Worm (Caenorhabditis elegans): ENCODE data around the gene unc-44.

unc-44 gene

DNA sequence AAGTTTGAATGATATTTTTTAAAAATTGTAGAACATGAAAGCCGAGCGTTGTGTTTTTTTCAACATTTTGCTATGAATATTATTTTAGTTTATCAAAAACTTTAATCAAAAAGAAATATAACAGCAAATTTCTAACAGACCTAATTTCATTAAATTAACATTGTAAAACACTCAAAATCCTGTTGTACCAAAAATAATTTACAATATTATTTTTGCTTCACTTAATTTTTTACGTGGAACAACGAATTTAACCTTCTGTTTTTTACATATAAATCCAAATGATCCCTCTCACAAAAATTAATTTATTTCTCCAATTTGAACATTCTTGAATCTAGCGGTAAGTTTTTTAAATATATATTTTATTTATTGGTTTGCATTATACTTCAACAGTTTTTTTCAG lies 41.3 kb upstream of the unc-44 start, which contains the start of gene H32C10.1:
Gene H32C10.1, plus strand, starts transcription at position 301 of the 400 bp plus-strand sequence.
- no peak for TF ChIP-seq mml-1 (tag; optimal IDR thresholded peaks at IDR 0.05)
- no peak for TF ChIP-seq nhr-237 (tag; optimal IDR thresholded peaks at IDR 0.05)
- no peak for TF ChIP-seq mdl-1 (tag; optimal IDR thresholded peaks at IDR 0.05)

- TF ChIP-seq unc-39 (tag; optimal IDR thresholded peaks at IDR 0.05) = no peak
- no peak for TF ChIP-seq mml-1 (tag; optimal IDR thresholded peaks at IDR 0.05)
- no peak for TF ChIP-seq ztf-11 (tag; optimal IDR thresholded peaks at IDR 0.05)
- no peak for TF ChIP-seq ZK546.5 (tag; optimal IDR thresholded peaks at IDR 0.05)
- TF ChIP-seq nhr-237 (tag; optimal IDR thresholded peaks at IDR 0.05) = no peak
- TF ChIP-seq egl-5 (tag; optimal IDR thresholded peaks at IDR 0.05) = no peak
- no peak for TF ChIP-seq zag-1 (tag; optimal IDR thresholded peaks at IDR 0.05)
- no peak for TF ChIP-seq elt-1 (tag; optimal IDR thresholded peaks at IDR 0.05)
- TF ChIP-seq nhr-11 (tag; optimal IDR thresholded peaks at IDR 0.05) = no peak
- TF ChIP-seq aly-2 (tag; optimal IDR thresholded peaks at IDR 0.05) = no peak
- TF ChIP-seq mdl-1 (tag; optimal IDR thresholded peaks at IDR 0.05) = no peak
- no peak for TF ChIP-seq fos-1 (tag; optimal IDR thresholded peaks at IDR 0.05)
- no peak for TF ChIP-seq nhr-67 (tag; optimal IDR thresholded peaks at IDR 0.05)
Observed at ce11 chrIV:5937106-5937505, 38.3 kb upstream of the unc-44 start.

DNA sequence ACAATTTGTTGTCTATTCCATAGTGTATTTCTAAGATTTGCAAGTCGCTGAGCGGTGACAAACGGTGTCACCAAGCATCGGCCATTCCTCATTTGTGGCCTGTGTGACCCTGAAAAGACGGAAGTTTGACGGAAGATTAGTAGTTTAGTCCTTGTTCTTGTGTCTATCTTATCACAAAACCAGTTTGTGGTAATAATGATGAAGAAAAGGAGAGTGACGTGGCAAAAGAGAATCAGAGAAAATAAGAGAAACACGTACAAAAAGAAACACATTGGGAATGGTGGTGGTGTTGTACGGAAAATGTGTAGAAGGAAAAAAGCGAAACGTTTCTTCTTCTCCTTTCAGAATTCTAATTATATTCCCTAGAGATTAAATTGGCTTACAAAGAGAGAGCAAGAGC lies 36.2 kb upstream of the unc-44 start, which contains the start of gene mcu-1:
Gene mcu-1, minus strand, starts transcription at position 109 of the 400 bp plus-strand sequence.
- TF ChIP-seq nhr-25 (tag; optimal IDR thresholded peaks at IDR 0.05) = peak; percentile 86
- TF ChIP-seq lin-15B (tag; optimal IDR thresholded peaks at IDR 0.05) = no peak
- TF ChIP-seq jun-1 (tag; optimal IDR thresholded peaks at IDR 0.05) = peak; percentile 41
- peak; percentile 96 for TF ChIP-seq nhr-23 (tag; optimal IDR thresholded peaks at IDR 0.05)
- peak; percentile 10 for TF ChIP-seq hmg-11 (tag; optimal IDR thresholded peaks at IDR 0.05)
- TF ChIP-seq elt-2 (tag; optimal IDR thresholded peaks at IDR 0.05) = peak; percentile 16
- TF ChIP-seq pha-4 (tag; optimal IDR thresholded peaks at IDR 0.05) = no peak
- TF ChIP-seq zag-1 (tag; optimal IDR thresholded peaks at IDR 0.05) = no peak
- TF ChIP-seq ceh-28 (tag; optimal IDR thresholded peaks at IDR 0.05) = peak; percentile 55
- TF ChIP-seq elt-3 (tag; optimal IDR thresholded peaks at IDR 0.05) = peak in 1 of 3 experiments; percentile 52
- peak; percentile 69 for TF ChIP-seq nhr-43 (tag; optimal IDR thresholded peaks at IDR 0.05; ENCODE audit: poor library complexity, severe bottlenecking)

DNA sequence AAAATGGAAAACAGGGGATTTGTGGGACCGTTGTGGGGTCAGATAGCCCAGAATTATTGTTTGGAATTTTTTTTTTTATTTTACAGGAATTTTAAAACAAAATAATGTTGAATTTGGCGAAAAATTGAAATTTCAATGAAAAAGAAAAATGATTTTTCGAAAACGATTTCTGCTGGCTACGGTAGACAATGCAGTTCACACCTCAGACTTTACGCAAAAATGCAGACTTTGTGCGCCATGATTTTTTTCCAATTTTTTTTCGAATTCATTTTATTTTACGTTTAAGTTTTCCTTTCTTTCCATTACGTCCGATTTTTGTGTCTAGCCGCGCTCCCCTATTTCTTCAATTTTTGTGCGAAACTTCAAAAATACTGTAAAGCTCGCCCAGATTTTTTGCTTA lies 35.4 kb upstream of the unc-44 start:
- no peak for TF ChIP-seq nhr-67 (tag; optimal IDR thresholded peaks at IDR 0.05)
- TF ChIP-seq aly-2 (tag; optimal IDR thresholded peaks at IDR 0.05) = no peak
- TF ChIP-seq nhr-12 (tag; optimal IDR thresholded peaks at IDR 0.05) = no peak
- no peak for TF ChIP-seq nhr-77 (tag; optimal IDR thresholded peaks at IDR 0.05)
- TF ChIP-seq egl-5 (tag; optimal IDR thresholded peaks at IDR 0.05) = no peak

DNA sequence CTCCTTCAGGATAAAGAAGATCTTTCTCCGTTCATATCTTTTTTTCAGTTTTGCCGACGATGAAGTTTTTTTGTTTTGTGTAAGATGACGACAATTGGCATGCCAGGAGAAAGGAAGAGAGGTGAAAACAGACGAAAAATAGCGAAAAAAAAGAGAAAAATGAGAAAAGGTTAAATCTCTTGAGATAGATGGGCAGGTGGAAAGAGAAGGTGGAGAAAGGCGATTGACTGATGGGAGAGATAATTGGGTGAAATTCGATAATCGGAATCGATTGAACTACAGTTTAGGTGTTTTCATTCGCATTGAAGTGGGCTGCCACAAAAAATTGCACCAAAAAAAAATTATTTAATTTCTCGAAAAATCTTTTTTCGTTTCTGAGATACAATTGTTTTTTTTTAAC lies 34.7 kb upstream of the unc-44 start:
- TF ChIP-seq ztf-11 (tag; optimal IDR thresholded peaks at IDR 0.05) = no peak
- no peak for TF ChIP-seq mdl-1 (tag; optimal IDR thresholded peaks at IDR 0.05)
- no peak for TF ChIP-seq ceh-9 (tag; optimal IDR thresholded peaks at IDR 0.05)
- TF ChIP-seq lin-15B (tag; optimal IDR thresholded peaks at IDR 0.05) = peak; percentile 22
- TF ChIP-seq ceh-28 (tag; optimal IDR thresholded peaks at IDR 0.05) = peak; percentile 21
- peak; percentile 17 for TF ChIP-seq nhr-23 (tag; optimal IDR thresholded peaks at IDR 0.05)
- TF ChIP-seq nfya-1 (tag; optimal IDR thresholded peaks at IDR 0.05; ENCODE audit: insufficient read depth) = no peak

ce11 chrIV:5941236-5941976 lies 34.0 kb upstream of the unc-44 start, which contains the start of gene pfkb-1.2:
TSS of gene pfkb-1.2 (plus strand) at chrIV:5941926.
- TF ChIP-seq unc-39 (tag; optimal IDR thresholded peaks at IDR 0.05) (no peak), egl-5 (tag; optimal IDR thresholded peaks at IDR 0.05) (peak; percentile 32), hmg-11 (tag; optimal IDR thresholded peaks at IDR 0.05) (no peak), daf-12 (tag; optimal IDR thresholded peaks at IDR 0.05) (no peak), pha-4 (tag; optimal IDR thresholded peaks at IDR 0.05) (peak; percentile 6), nhr-43 (tag; optimal IDR thresholded peaks at IDR 0.05; ENCODE audit: poor library complexity, severe bottlenecking) (no peak), nfya-1 (tag; optimal IDR thresholded peaks at IDR 0.05; ENCODE audit: insufficient read depth) (peak; percentile 40), lin-39 (tag; optimal IDR thresholded peaks at IDR 0.05) (peak; percentile 60), ZK546.5 (tag; optimal IDR thresholded peaks at IDR 0.05) (no peak)

Data from whole organism, L3 larva.